Worm (Caenorhabditis elegans) whole organism, L1 larva: ENCODE data around the gene srj-1.

Source experiments
- C04F5.9 ChIP-seq: sonication (generic microtip); optimal IDR thresholded peaks from 2 replicates; lab custom pipeline; 2016; ENCODE audit warnings: missing genetic modification characterization, missing compliant biosample characterization
- C16A3.4 ChIP-seq: fragments of 150-350 bp; optimal IDR thresholded peaks from 2 replicates; lab custom pipeline; 2014; ENCODE audit warnings: missing biosample characterization, missing genetic modification characterization
- F16B12.6 ChIP-seq: fragments of 150-350 bp; optimal IDR thresholded peaks from 2 replicates; lab custom pipeline; 2014; ENCODE audit warnings: missing biosample characterization, missing genetic modification characterization
- Y116A8C.19 ChIP-seq: sonication (generic microtip); optimal IDR thresholded peaks from 2 replicates; lab custom pipeline; 2016; ENCODE audit warnings: missing compliant biosample characterization, missing genetic modification characterization, borderline replicate concordance
- alr-1 ChIP-seq: fragments of 200-800 bp; sonication (Bioruptor generic); optimal IDR thresholded peaks from 2 replicates; lab custom pipeline; 2018; ENCODE audit warnings: borderline replicate concordance, mild to moderate bottlenecking, missing genetic modification characterization, missing compliant biosample characterization
- aly-2 ChIP-seq: fragments of 150-350 bp; optimal IDR thresholded peaks from 2 replicates; lab custom pipeline; 2014; ENCODE audit warnings: missing biosample characterization, missing genetic modification characterization
- ama-1 ChIP-seq: fragments of 150-350 bp; optimal IDR thresholded peaks from 2 replicates; lab custom pipeline; 2014
- blmp-1 ChIP-seq: fragments of 150-350 bp; optimal IDR thresholded peaks from 2 replicates; lab custom pipeline; 2014; ENCODE audit warnings: missing biosample characterization, missing genetic modification characterization
- ceh-8 ChIP-seq: fragments of 200-800 bp; sonication (Bioruptor generic); optimal IDR thresholded peaks from 2 replicates; lab custom pipeline; 2018; ENCODE audit warnings: mild to moderate bottlenecking, missing genetic modification characterization, moderate library complexity, missing compliant biosample characterization
- ceh-88 ChIP-seq: fragments of 200-800 bp; sonication (Bioruptor generic); IDR thresholded peaks from 2 replicates; pipeline ENCODE4 v1.3.6; 2022; ENCODE audit warnings: missing genetic modification characterization, missing compliant biosample characterization
- ceh-90 ChIP-seq: sonication (generic microtip); optimal IDR thresholded peaks from 2 replicates; lab custom pipeline; 2016; ENCODE audit warnings: missing genetic modification characterization, missing compliant biosample characterization
- ces-1 ChIP-seq: fragments of 150-350 bp; optimal IDR thresholded peaks from 2 replicates; lab custom pipeline; 2014; ENCODE audit warnings: missing biosample characterization, missing genetic modification reagents, missing genetic modification characterization
- dsc-1 ChIP-seq: sonication (generic microtip); optimal IDR thresholded peaks from 2 replicates; lab custom pipeline; 2016; ENCODE audit warnings: mild to moderate bottlenecking, missing genetic modification characterization, missing compliant biosample characterization
- efl-1 ChIP-seq, 4 experiments: fragments of 150-350 bp; optimal IDR thresholded peaks in 3 of 4; peaks in 1 of 4; 1 replicate in 1 of 4; 2 replicates in 3 of 4; lab custom pipeline; 2014; ENCODE audit warnings: missing biosample characterization in 2 of 4, missing genetic modification characterization in 2 of 4, missing genetic modification reagents in 2 of 4
- egl-13 ChIP-seq: sonication (generic microtip); optimal IDR thresholded peaks from 2 replicates; lab custom pipeline; 2016; ENCODE audit warnings: missing genotype, missing genetic modification reagents, missing genetic modification characterization, missing compliant biosample characterization
- elt-2 ChIP-seq: sonication (generic microtip); optimal IDR thresholded peaks from 2 replicates; lab custom pipeline; 2016; ENCODE audit warnings: missing genetic modification characterization, mild to moderate bottlenecking, inconsistent platforms, missing compliant biosample characterization, missing genetic modification reagents
- elt-3 ChIP-seq, 6 experiments: fragments of 150-350 bp in 1 of 6; sonication (generic microtip); optimal IDR thresholded peaks; 2 replicates each; lab custom pipeline; 2017 to 2018; ENCODE audit warnings: missing biosample characterization in 6 of 6, missing genetic modification characterization in 6 of 6, inconsistent platforms in 1 of 6
- ets-5 ChIP-seq: fragments of 200-800 bp; sonication (Bioruptor generic); IDR thresholded peaks from 2 replicates; pipeline ENCODE4 v1.3.6; 2022; ENCODE audit warnings: missing genetic modification characterization, missing compliant biosample characterization
- fkh-8 ChIP-seq: sonication (generic microtip); optimal IDR thresholded peaks from 2 replicates; lab custom pipeline; 2016; ENCODE audit warnings: mild to moderate bottlenecking, missing genetic modification characterization, missing compliant biosample characterization
- grh-1 ChIP-seq: fragments of 200-800 bp; sonication (Bioruptor generic); IDR thresholded peaks from 2 replicates; pipeline ENCODE4 v1.3.6; 2022; ENCODE audit warnings: missing genetic modification reagents, missing genetic modification characterization, missing compliant biosample characterization
- hlh-17 ChIP-seq: fragments of 200-800 bp; sonication (Bioruptor generic); optimal IDR thresholded peaks from 2 replicates; lab custom pipeline; 2018; ENCODE audit warnings: missing genetic modification characterization, mild to moderate bottlenecking, missing compliant biosample characterization, moderate library complexity, borderline replicate concordance
- hlh-4 ChIP-seq: sonication (generic microtip); optimal IDR thresholded peaks from 2 replicates; lab custom pipeline; 2016; ENCODE audit warnings: mild to moderate bottlenecking, missing genetic modification characterization, missing compliant biosample characterization
- irx-1 ChIP-seq: sonication (generic microtip); optimal IDR thresholded peaks from 2 replicates; lab custom pipeline; 2016; ENCODE audit warnings: missing genetic modification characterization, missing compliant biosample characterization
- isw-1 ChIP-seq: fragments of 200-800 bp; sonication (Bioruptor generic); IDR thresholded peaks from 2 replicates; pipeline ENCODE4 v1.3.6; 2022; ENCODE audit warnings: missing genetic modification characterization, missing compliant biosample characterization
- jun-1 ChIP-seq: fragments of 150-350 bp; optimal IDR thresholded peaks from 2 replicates; lab custom pipeline; 2014; ENCODE audit warnings: missing biosample characterization, missing genetic modification reagents, missing genetic modification characterization
- lin-35 ChIP-seq, 2 experiments: fragments of 150-350 bp; optimal IDR thresholded peaks; 2 replicates each; lab custom pipeline; 2014; ENCODE audit warnings: missing biosample characterization in 2 of 2, missing genetic modification characterization in 2 of 2, missing genetic modification reagents in 2 of 2
- lin-39 ChIP-seq: fragments of 150-350 bp; optimal IDR thresholded peaks from 2 replicates; lab custom pipeline; 2014; ENCODE audit warnings: missing biosample characterization, missing genetic modification reagents, missing genetic modification characterization
- lir-3 ChIP-seq: sonication (generic microtip); optimal IDR thresholded peaks from 2 replicates; lab custom pipeline; 2016; ENCODE audit warnings: mild to moderate bottlenecking, missing genetic modification characterization, moderate library complexity, missing compliant biosample characterization; ENCODE audit not compliant: poor library complexity
- mdl-1 ChIP-seq, 2 experiments: fragments of 150-350 bp; optimal IDR thresholded peaks; 2 replicates each; lab custom pipeline; 2014 to 2017; ENCODE audit warnings: missing biosample characterization in 2 of 2, missing genetic modification characterization in 2 of 2, inconsistent platforms in 1 of 2
- mef-2 ChIP-seq: fragments of 150-350 bp; optimal IDR thresholded peaks from 2 replicates; lab custom pipeline; 2014; ENCODE audit warnings: missing biosample characterization, missing genetic modification characterization
- mep-1 ChIP-seq: fragments of 150-350 bp; optimal IDR thresholded peaks from 2 replicates; lab custom pipeline; 2014; ENCODE audit warnings: missing biosample characterization, missing genetic modification characterization
- nhr-11 ChIP-seq: fragments of 150-350 bp; optimal IDR thresholded peaks from 2 replicates; lab custom pipeline; 2014; ENCODE audit warnings: missing biosample characterization, missing genetic modification characterization
- nhr-19 ChIP-seq: fragments of 200-800 bp; sonication (Bioruptor generic); conservative IDR thresholded peaks from 2 replicates; pipeline ENCODE4 v1.3.6; 2022; ENCODE audit warnings: missing genetic modification characterization, missing compliant biosample characterization
- nhr-28 ChIP-seq: fragments of 150-350 bp; optimal IDR thresholded peaks from 2 replicates; lab custom pipeline; 2014; ENCODE audit warnings: missing biosample characterization, missing genetic modification characterization
- nhr-47 ChIP-seq: sonication (generic microtip); optimal IDR thresholded peaks from 2 replicates; lab custom pipeline; 2016; ENCODE audit warnings: mild to moderate bottlenecking, missing genetic modification characterization, moderate library complexity, missing compliant biosample characterization
- nhr-71 ChIP-seq: sonication (generic microtip); optimal IDR thresholded peaks from 2 replicates; lab custom pipeline; 2016; ENCODE audit warnings: mild to moderate bottlenecking, missing genetic modification characterization, moderate library complexity, missing compliant biosample characterization
- nhr-76 ChIP-seq: sonication (generic microtip); optimal IDR thresholded peaks from 2 replicates; lab custom pipeline; 2017; ENCODE audit warnings: missing biosample characterization, missing genetic modification characterization
- nhr-84 ChIP-seq: sonication (generic microtip); optimal IDR thresholded peaks from 2 replicates; lab custom pipeline; 2017; ENCODE audit warnings: missing biosample characterization, missing genetic modification characterization
- nhr-85 ChIP-seq: sonication (generic microtip); peaks from one replicate; lab custom pipeline; 2016; ENCODE audit warnings: missing genetic modification characterization, inconsistent platforms, missing compliant biosample characterization
- nhr-90 ChIP-seq: sonication (generic microtip); optimal IDR thresholded peaks from 2 replicates; lab custom pipeline; 2016; ENCODE audit warnings: mild to moderate bottlenecking, missing genetic modification characterization, missing compliant biosample characterization; ENCODE audit not compliant: poor library complexity
- pax-3 ChIP-seq: fragments of 200-800 bp; sonication (Bioruptor generic); optimal IDR thresholded peaks from 2 replicates; lab custom pipeline; 2018; ENCODE audit warnings: mild to moderate bottlenecking, missing genetic modification characterization, moderate library complexity, missing compliant biosample characterization
- snu-23 ChIP-seq: sonication (generic microtip); optimal IDR thresholded peaks from 2 replicates; lab custom pipeline; 2016; ENCODE audit warnings: missing genetic modification characterization, missing compliant biosample characterization
- swsn-7 ChIP-seq: sonication (generic microtip); optimal IDR thresholded peaks from 2 replicates; lab custom pipeline; 2016; ENCODE audit warnings: missing genetic modification characterization, missing compliant biosample characterization
- tlp-1 ChIP-seq: fragments of 150-350 bp; optimal IDR thresholded peaks from 2 replicates; lab custom pipeline; 2014; ENCODE audit warnings: missing biosample characterization, missing genetic modification characterization
- unc-130 ChIP-seq: fragments of 150-350 bp; optimal IDR thresholded peaks from 2 replicates; lab custom pipeline; 2017; ENCODE audit warnings: missing biosample characterization, missing genetic modification characterization, inconsistent platforms
- unc-62 ChIP-seq: fragments of 150-350 bp; optimal IDR thresholded peaks from 2 replicates; lab custom pipeline; 2014; ENCODE audit warnings: missing biosample characterization, missing genetic modification reagents, missing genetic modification characterization
- unc-98 ChIP-seq: fragments of 200-800 bp; sonication (Bioruptor generic); IDR thresholded peaks from 2 replicates; pipeline ENCODE4 v1.3.6; 2022; ENCODE audit warnings: missing genetic modification characterization, missing compliant biosample characterization
- zag-1 ChIP-seq: fragments of 150-350 bp; optimal IDR thresholded peaks from 2 replicates; lab custom pipeline; 2014; ENCODE audit warnings: missing biosample characterization, missing genetic modification characterization
- ztf-4 ChIP-seq: fragments of 150-350 bp; optimal IDR thresholded peaks from 2 replicates; lab custom pipeline; 2014; ENCODE audit warnings: missing biosample characterization, missing genetic modification characterization

Gene srj-1

DNA sequence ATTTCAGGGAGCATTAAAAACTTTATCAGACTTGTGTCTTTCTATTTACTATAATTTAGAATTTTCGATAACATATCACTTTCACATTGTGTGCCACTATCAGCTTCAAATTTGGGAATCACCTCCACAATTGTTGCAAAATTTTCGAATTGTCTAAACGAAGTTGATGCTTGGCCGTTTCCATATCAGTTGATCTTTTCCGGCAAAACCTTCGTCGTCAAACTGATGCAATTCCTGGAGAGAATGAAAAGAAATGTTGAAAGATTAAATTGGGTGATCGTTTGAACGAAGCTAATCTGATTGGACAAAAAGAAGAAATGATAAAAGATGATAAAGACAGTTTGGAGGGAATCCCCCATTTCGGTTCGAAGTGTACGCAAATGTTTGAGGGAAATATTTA is 9.6 kb downstream of the srj-1 start (continued):
- no peak for TF ChIP-seq ceh-8
- TF ChIP-seq aly-2 (tag; lab: Kevin White, UChicago), result peak; percentile 93
- peak; percentile 13 for TF ChIP-seq swsn-7 (tag; lab: Kevin White, UChicago)
- no peak for TF ChIP-seq Y116A8C.19 (tag; lab: Kevin White, UChicago)
- no peak for TF ChIP-seq alr-1 (tag; lab: Kevin White, UChicago)
- TF ChIP-seq lin-35 (GFP tag; optimal IDR thresholded peaks at IDR 0.05; lab: Kevin White, UChicago), result peak in 1 of 2 experiments; percentile 50
- peak; percentile 74 for TF ChIP-seq nhr-71 (tag; lab: Kevin White, UChicago)
- TF ChIP-seq mep-1 (tag; lab: Kevin White, UChicago), result no peak
- no peak for TF ChIP-seq ces-1
- no peak for TF ChIP-seq nhr-84 (tag; lab: Kevin White, UChicago)
- TF ChIP-seq ama-1, result peak; percentile 80
- TF ChIP-seq elt-3 (tag; optimal IDR thresholded peaks at IDR 0.05; lab: Kevin White, UChicago), result peak in 5 of 6 experiments; percentile 15 to 73 (median 30)
- no peak for TF ChIP-seq zag-1 (tag; lab: Kevin White, UChicago)
- TF ChIP-seq ets-5 (GFP tag; lab: Robert Waterston, UW), result no peak
- peak; percentile 50 for TF ChIP-seq snu-23 (GFP tag; lab: Kevin White, UChicago)
- TF ChIP-seq elt-2 (tag; lab: Kevin White, UChicago), result peak; percentile 99
- peak in 1 of 2 experiments; percentile 15 for TF ChIP-seq efl-1 (optimal IDR thresholded peaks at IDR 0.05; lab: Kevin White, UChicago)
- no peak for TF ChIP-seq efl-1 (GFP tag; optimal IDR thresholded peaks at IDR 0.05 in 1 of 2; lab: Kevin White, UChicago)
- TF ChIP-seq isw-1 (GFP tag; lab: Robert Waterston, UW), result no peak
- TF ChIP-seq hlh-4, result no peak
- 0 out of 2 replicates have a peak, but pooled peaks have one; percentile 24 for TF ChIP-seq grh-1 (GFP tag; lab: Robert Waterston, UW)
- no peak for TF ChIP-seq dsc-1 (tag; lab: Kevin White, UChicago)
- peak; percentile 30; the same call in 1 of the 2 replicates for TF ChIP-seq nhr-19 (GFP tag; lab: Robert Waterston, UW)
- TF ChIP-seq tlp-1, result peak; percentile 54
- TF ChIP-seq nhr-47 (tag; lab: Kevin White, UChicago), result peak; percentile 14
- peak; percentile 67 for TF ChIP-seq blmp-1
- TF ChIP-seq nhr-85 (tag; lab: Kevin White, UChicago), result no peak
- TF ChIP-seq irx-1, result no peak
- peak; percentile 37 for TF ChIP-seq pax-3 (tag; lab: Kevin White, UChicago)
- TF ChIP-seq lin-39 (tag; lab: Kevin White, UChicago), result no peak
- no peak for TF ChIP-seq C16A3.4 (tag; lab: Kevin White, UChicago)
- no peak for TF ChIP-seq unc-130 (tag; lab: Kevin White, UChicago)
- no peak for TF ChIP-seq unc-62 (GFP tag; lab: Kevin White, UChicago)

DNA sequence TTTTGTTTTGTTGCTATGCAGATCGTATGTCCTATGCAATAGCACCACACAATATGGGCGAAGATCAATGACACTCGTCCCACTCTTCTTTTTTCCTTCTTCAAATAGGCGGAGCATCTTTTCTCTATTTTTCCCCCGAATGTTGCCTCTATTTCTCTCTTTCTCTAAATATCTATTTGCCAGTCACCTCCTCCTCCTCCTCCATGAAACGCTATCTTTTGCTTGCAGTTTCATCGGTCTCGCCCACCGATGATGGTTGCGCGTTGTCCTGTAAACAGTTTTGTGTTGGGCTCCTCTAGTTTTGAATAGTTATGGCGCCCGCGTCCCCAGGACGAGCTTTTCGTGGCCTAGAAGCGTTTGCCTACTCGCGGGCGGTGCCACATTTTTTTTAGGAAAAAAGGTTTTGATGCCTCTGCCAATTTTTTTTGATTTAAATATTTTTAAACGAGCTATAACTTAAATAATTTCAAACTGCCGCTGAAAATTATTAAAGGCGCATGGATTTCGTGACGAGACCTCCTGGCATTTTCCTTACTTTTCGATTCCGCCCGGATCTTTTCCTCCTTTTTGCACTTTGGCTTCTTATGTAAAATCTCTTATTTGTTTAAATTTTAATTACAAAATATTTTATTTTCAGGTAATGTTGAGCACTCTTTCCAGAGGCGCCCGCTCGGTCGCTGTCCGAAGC is 12.5 kb downstream of the srj-1 start, which contains the start of gene gdh-1:
TSS of gene gdh-1 (plus strand) at position 638 of the 688 bp plus-strand sequence.
- TF ChIP-seq unc-98 (GFP tag; lab: Robert Waterston, UW), result no peak
- TF ChIP-seq mdl-1 (tag; optimal IDR thresholded peaks at IDR 0.05; lab: Kevin White, UChicago), result peak in 1 of 2 experiments; percentile 56
- no peak for TF ChIP-seq C04F5.9
- no peak for TF ChIP-seq nhr-47 (tag; lab: Kevin White, UChicago)
- TF ChIP-seq ceh-8, result no peak
- no peak for TF ChIP-seq mef-2 (tag; lab: Kevin White, UChicago)
- no peak for TF ChIP-seq ama-1
- TF ChIP-seq ztf-4 (tag; lab: Kevin White, UChicago), result no peak
- TF ChIP-seq dsc-1 (tag; lab: Kevin White, UChicago), result no peak
- no peak for TF ChIP-seq Y116A8C.19 (tag; lab: Kevin White, UChicago)
- TF ChIP-seq unc-62 (GFP tag; lab: Kevin White, UChicago), result no peak
- TF ChIP-seq isw-1 (GFP tag; lab: Robert Waterston, UW), result no peak
- TF ChIP-seq ceh-90 (tag; lab: Kevin White, UChicago), result no peak
- TF ChIP-seq F16B12.6 (tag; lab: Kevin White, UChicago), result no peak
- TF ChIP-seq ceh-88 (GFP tag; lab: Robert Waterston, UW), result no peak
- no peak for TF ChIP-seq nhr-28 (tag; lab: Kevin White, UChicago)
- TF ChIP-seq nhr-90 (tag; lab: Kevin White, UChicago), result no peak
- TF ChIP-seq hlh-17 (GFP tag; lab: Kevin White, UChicago), result no peak
- TF ChIP-seq lir-3, result no peak
- TF ChIP-seq nhr-76 (tag; lab: Kevin White, UChicago), result no peak
- TF ChIP-seq nhr-11 (tag; lab: Kevin White, UChicago), result no peak
- TF ChIP-seq fkh-8 (tag; lab: Kevin White, UChicago), result no peak
- peak; percentile 41 for TF ChIP-seq nhr-19 (GFP tag; lab: Robert Waterston, UW)
- no peak for TF ChIP-seq egl-13 (tag; lab: Kevin White, UChicago)
- peak; percentile 3 for TF ChIP-seq jun-1 (tag; lab: Kevin White, UChicago)
- no peak for TF ChIP-seq ces-1
- TF ChIP-seq ets-5 (GFP tag; lab: Robert Waterston, UW), result no peak
- TF ChIP-seq nhr-71 (tag; lab: Kevin White, UChicago), result peak; percentile 74
